Worm (Caenorhabditis elegans) whole organism, L4 larva: ENCODE data around the gene hil-6.

Source experiments
- F10B5.3 ChIP-seq: sonication (generic microtip); optimal IDR thresholded peaks from 2 replicates; lab custom pipeline; 2016; ENCODE audit warnings: mild to moderate bottlenecking, missing genetic modification characterization, missing compliant biosample characterization
- F37D6.2 ChIP-seq: sonication (generic microtip); optimal IDR thresholded peaks from 2 replicates; lab custom pipeline; 2016; ENCODE audit warnings: mild to moderate bottlenecking, missing genetic modification characterization, missing compliant biosample characterization
- F44E2.7 ChIP-seq: fragments of 200-800 bp; sonication (Bioruptor generic); IDR thresholded peaks from 2 replicates; pipeline ENCODE4 v2.1.2; 2022; ENCODE audit warnings: missing genetic modification characterization, missing compliant biosample characterization
- F49E8.2 ChIP-seq: sonication (generic microtip); optimal IDR thresholded peaks from 2 replicates; lab custom pipeline; 2016; ENCODE audit warnings: missing compliant biosample characterization, mild to moderate bottlenecking, missing genetic modification characterization, borderline replicate concordance
- T20F7.1 ChIP-seq: fragments of 200-800 bp; sonication (Bioruptor generic); optimal IDR thresholded peaks from 2 replicates; lab custom pipeline; 2018; ENCODE audit warnings: mild to moderate bottlenecking, missing genetic modification characterization, missing compliant biosample characterization
- Y5F2A.4 ChIP-seq: fragments of 200-800 bp; sonication (Bioruptor generic); optimal IDR thresholded peaks from 2 replicates; lab custom pipeline; 2018; ENCODE audit warnings: mild to moderate bottlenecking, missing genetic modification characterization, missing compliant biosample characterization
- ZK546.5 ChIP-seq, 2 experiments: sonication (generic microtip); optimal IDR thresholded peaks; 2 replicates each; lab custom pipeline; 2017; ENCODE audit warnings: missing biosample characterization in 2 of 2, missing genetic modification characterization in 2 of 2
- aha-1 ChIP-seq: fragments of 150-350 bp; peaks from one replicate; lab custom pipeline; 2014; ENCODE audit warnings: missing biosample characterization, missing genetic modification characterization
- ceh-62 ChIP-seq: sonication (generic microtip); optimal IDR thresholded peaks from 2 replicates; lab custom pipeline; 2017; ENCODE audit warnings: missing biosample characterization, missing genetic modification characterization
- daf-16 ChIP-seq, 3 experiments: sonication (generic microtip); optimal IDR thresholded peaks; 2 replicates each; lab custom pipeline; 2016 to 2017; ENCODE audit warnings: missing genetic modification characterization in 3 of 3, missing genetic modification reagents in 3 of 3, mild to moderate bottlenecking in 2 of 3, missing compliant biosample characterization in 2 of 3, missing biosample characterization in 1 of 3, moderate library complexity in 1 of 3
- dmd-6 ChIP-seq: fragments of 200-800 bp; sonication (Bioruptor generic); IDR thresholded peaks from 2 replicates; pipeline ENCODE4 v1.3.6; 2022; ENCODE audit warnings: missing genetic modification reagents, missing genetic modification characterization, missing compliant biosample characterization
- dmd-8 ChIP-seq: fragments of 200-800 bp; sonication (Bioruptor generic); IDR thresholded peaks from 2 replicates; pipeline ENCODE4 v1.3.6; 2022; ENCODE audit warnings: missing genetic modification characterization, missing compliant biosample characterization
- dpl-1 ChIP-seq: fragments of 150-350 bp; optimal IDR thresholded peaks from 2 replicates; lab custom pipeline; 2014; ENCODE audit warnings: missing biosample characterization, missing genetic modification reagents, missing genetic modification characterization
- dve-1 ChIP-seq: sonication (generic microtip); optimal IDR thresholded peaks from 2 replicates; lab custom pipeline; 2017; ENCODE audit warnings: antibody characterized with exemption, mild to moderate bottlenecking, missing genetic modification characterization, missing compliant biosample characterization; ENCODE audit not compliant: insufficient read depth
- hlh-11 ChIP-seq: fragments of 200-800 bp; sonication (Bioruptor generic); optimal IDR thresholded peaks from 2 replicates; lab custom pipeline; 2018; ENCODE audit warnings: mild to moderate bottlenecking, missing genetic modification characterization, missing compliant biosample characterization
- hlh-30 ChIP-seq: sonication (generic microtip); optimal IDR thresholded peaks from 2 replicates; lab custom pipeline; 2017; ENCODE audit warnings: antibody characterized with exemption, mild to moderate bottlenecking, missing genetic modification characterization, missing compliant biosample characterization; ENCODE audit not compliant: insufficient read depth
- jun-1 ChIP-seq: fragments of 150-350 bp; optimal IDR thresholded peaks from 2 replicates; lab custom pipeline; 2014; ENCODE audit warnings: missing biosample characterization, missing genetic modification reagents, missing genetic modification characterization
- lin-1 ChIP-seq: fragments of 200-800 bp; sonication (Bioruptor generic); IDR thresholded peaks from 2 replicates; pipeline ENCODE4 v1.3.6; 2022; ENCODE audit warnings: missing genetic modification reagents, missing genetic modification characterization, missing compliant biosample characterization
- lin-15B ChIP-seq: fragments of 150-350 bp; sonication (generic microtip); optimal IDR thresholded peaks from 3 replicates; lab custom pipeline; 2014; ENCODE audit warnings: missing biosample characterization, missing genetic modification characterization
- lir-3 ChIP-seq: sonication (generic microtip); optimal IDR thresholded peaks from 2 replicates; lab custom pipeline; 2016; ENCODE audit warnings: mild to moderate bottlenecking, missing genetic modification characterization, missing compliant biosample characterization
- madf-9 ChIP-seq: fragments of 200-800 bp; sonication (Bioruptor generic); conservative IDR thresholded peaks from 2 replicates; pipeline ENCODE4 v1.3.6; 2022; ENCODE audit warnings: missing genetic modification reagents, missing genetic modification characterization, missing compliant biosample characterization
- mxl-3 ChIP-seq: fragments of 200-800 bp; sonication (Bioruptor generic); optimal IDR thresholded peaks from 2 replicates; lab custom pipeline; 2018; ENCODE audit warnings: mild to moderate bottlenecking, missing genetic modification characterization, missing compliant biosample characterization
- nhr-102 ChIP-seq: sonication (generic microtip); optimal IDR thresholded peaks from 2 replicates; lab custom pipeline; 2016; ENCODE audit warnings: mild to moderate bottlenecking, missing genetic modification characterization, moderate library complexity, missing compliant biosample characterization
- nhr-111 ChIP-seq: fragments of 200-800 bp; sonication (Bioruptor generic); optimal IDR thresholded peaks from 2 replicates; lab custom pipeline; 2018; ENCODE audit warnings: mild to moderate bottlenecking, missing genetic modification characterization, missing compliant biosample characterization
- nhr-25 ChIP-seq: sonication (generic microtip); optimal IDR thresholded peaks from 2 replicates; lab custom pipeline; 2017; ENCODE audit warnings: missing genetic modification characterization, mild to moderate bottlenecking, missing compliant biosample characterization, antibody characterized with exemption, moderate library complexity, borderline replicate concordance; ENCODE audit not compliant: insufficient read depth
- nhr-28 ChIP-seq: fragments of 150-350 bp; optimal IDR thresholded peaks from 2 replicates; lab custom pipeline; 2014; ENCODE audit warnings: missing biosample characterization, missing genetic modification characterization
- nhr-77 ChIP-seq: fragments of 150-350 bp; optimal IDR thresholded peaks from 2 replicates; lab custom pipeline; 2014; ENCODE audit warnings: missing biosample characterization, missing genetic modification characterization
- pha-4 ChIP-seq, 2 experiments: fragments of 150-350 bp in 1 of 2; fragments of 200-800 bp in 1 of 2; sonication (Bioruptor generic) in 1 of 2; IDR thresholded peaks in 1 of 2; optimal IDR thresholded peaks in 1 of 2; 2 replicates each; pipeline versions ENCODE4 v1.3.6 to Lab custom; 2014 to 2022; ENCODE audit warnings: missing genetic modification characterization in 2 of 2, missing genetic modification reagents in 2 of 2, missing biosample characterization in 1 of 2, missing compliant biosample characterization in 1 of 2
- php-3 ChIP-seq: fragments of 200-800 bp; sonication (Bioruptor generic); IDR thresholded peaks from 2 replicates; pipeline ENCODE4 v1.3.6; 2022; ENCODE audit warnings: missing genetic modification reagents, missing genetic modification characterization, missing compliant biosample characterization
- pqm-1 ChIP-seq: sonication (generic microtip); optimal IDR thresholded peaks from 2 replicates; lab custom pipeline; 2017; ENCODE audit warnings: missing biosample characterization, missing genetic modification characterization
- spr-1 ChIP-seq: sonication (generic microtip); optimal IDR thresholded peaks from 2 replicates; lab custom pipeline; 2016; ENCODE audit warnings: mild to moderate bottlenecking, missing genetic modification characterization, missing compliant biosample characterization
- tra-1 ChIP-seq: fragments of 200-800 bp; sonication (Bioruptor generic); IDR thresholded peaks from 2 replicates; pipeline ENCODE4 v1.3.6; 2022; ENCODE audit warnings: missing genetic modification reagents, missing genetic modification characterization, missing compliant biosample characterization
- unc-62 ChIP-seq, 3 experiments: fragments of 150-350 bp in 1 of 3; sonication (generic microtip); optimal IDR thresholded peaks in 2 of 3; peaks in 1 of 3; 1 replicate in 1 of 3; 2 replicates in 2 of 3; lab custom pipeline; 2014 to 2017; ENCODE audit warnings: missing biosample characterization in 3 of 3, missing genetic modification characterization in 3 of 3, missing genetic modification reagents in 3 of 3, missing genotype in 1 of 3
- vab-7 ChIP-seq: fragments of 200-800 bp; sonication (Bioruptor generic); IDR thresholded peaks from 2 replicates; pipeline ENCODE4 v1.3.6; 2022; ENCODE audit warnings: missing genetic modification reagents, missing genetic modification characterization, missing compliant biosample characterization
- ztf-11 ChIP-seq: fragments of 150-350 bp; optimal IDR thresholded peaks from 2 replicates; lab custom pipeline; 2014; ENCODE audit warnings: missing biosample characterization, missing genetic modification characterization

hil-6 gene

DNA sequence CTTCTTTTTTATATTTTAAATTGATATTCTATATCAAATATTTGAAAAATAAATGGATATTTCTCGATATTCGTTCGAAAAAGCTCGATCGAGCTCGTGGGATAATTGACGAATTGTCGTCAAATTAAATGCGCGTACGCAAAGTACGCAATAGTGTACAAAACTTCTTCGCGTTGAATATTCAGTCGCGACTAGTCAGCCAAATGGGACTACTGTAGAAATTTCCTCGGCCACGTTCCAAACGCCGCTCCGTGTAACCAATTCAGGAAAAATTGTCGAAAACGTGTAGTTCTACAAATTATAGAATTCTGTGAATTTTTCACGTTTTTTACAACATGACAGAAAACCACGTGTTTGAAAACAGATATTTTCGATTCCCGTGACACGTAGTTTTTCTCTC is 22.9 kb downstream of the hil-6 start (continued):
- TF ChIP-seq lin-1 (GFP tag; lab: Robert Waterston, UW) (no peak), F37D6.2 (tag; lab: Kevin White, UChicago) (no peak), aha-1 (no peak), ztf-11 (tag; lab: Kevin White, UChicago) (no peak), lir-3 (tag; lab: Kevin White, UChicago) (no peak), ceh-62 (tag; lab: Kevin White, UChicago) (no peak), F49E8.2 (no peak), jun-1 (tag; lab: Kevin White, UChicago) (no peak)
- TF ChIP-seq, all 104 proteins: peak for 27

DNA sequence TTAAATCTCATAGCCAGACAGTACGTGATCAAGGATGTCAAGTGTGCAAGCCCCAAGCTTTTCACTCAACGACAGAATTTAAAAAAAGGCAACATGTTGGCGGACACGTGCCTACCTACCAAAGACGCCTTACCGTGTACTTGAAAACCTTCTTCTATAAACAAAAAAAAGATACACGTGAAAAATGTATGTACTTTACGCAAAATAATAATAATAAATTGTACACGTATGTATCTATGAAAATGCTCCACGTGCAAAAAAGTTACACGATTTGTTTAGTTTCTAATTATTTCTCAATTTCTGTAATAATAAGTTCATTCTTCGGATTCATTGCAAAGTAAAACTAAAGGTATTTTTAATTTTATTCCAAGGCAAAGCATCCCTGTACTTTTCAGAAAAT is 26.7 kb downstream of the hil-6 start, which contains the start of gene cysl-4:
Gene cysl-4, plus strand, starts transcription at position 301 of the 400 bp plus-strand sequence.
- no peak for TF ChIP-seq tra-1 (GFP tag; lab: Robert Waterston, UW)
- peak in 1 of 2 experiments; percentile 16 for TF ChIP-seq unc-62 (GFP tag; optimal IDR thresholded peaks at IDR 0.05 in 1 of 2; lab: Kevin White, UChicago)
- TF ChIP-seq unc-62 (tag; optimal IDR thresholded peaks at IDR 0.05; lab: Kevin White, UChicago): no peak
- TF ChIP-seq, all 104 proteins: peak for 1

DNA sequence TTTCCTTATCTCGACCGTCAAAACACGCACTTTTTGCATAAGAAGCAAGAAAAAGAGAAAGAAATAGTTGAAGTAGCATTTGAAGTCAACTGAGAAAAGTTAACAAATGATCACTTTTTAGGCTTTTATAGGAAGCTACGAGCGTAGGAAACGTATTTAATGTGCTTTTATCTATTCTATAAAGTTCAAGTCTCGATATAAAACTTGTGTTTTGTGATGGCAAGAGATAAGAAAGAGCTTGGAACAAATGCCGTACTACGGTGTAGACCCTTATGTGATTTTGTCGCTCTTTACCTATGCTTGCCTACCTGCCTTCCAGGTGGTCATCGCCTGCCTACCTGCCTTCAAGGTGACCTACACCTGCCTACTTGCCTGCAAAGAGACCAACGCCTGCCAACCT is 27.1 kb downstream of the hil-6 start, which contains the start of gene clec-206:
Gene clec-206, minus strand, starts transcription at position 101 of the 400 bp plus-strand sequence.
- no peak for TF ChIP-seq ZK546.5 (tag; optimal IDR thresholded peaks at IDR 0.05; lab: Kevin White, UChicago)
- TF ChIP-seq F10B5.3 (tag; lab: Kevin White, UChicago): no peak
- TF ChIP-seq dmd-6 (GFP tag; lab: Robert Waterston, UW): no peak
- TF ChIP-seq nhr-77 (tag; lab: Kevin White, UChicago): no peak
- TF ChIP-seq php-3: no peak
- TF ChIP-seq hlh-30 (tag; lab: Kevin White, UChicago): no peak
- no peak for TF ChIP-seq lin-15B (tag; lab: Kevin White, UChicago)
- TF ChIP-seq vab-7: no peak
- no peak for TF ChIP-seq nhr-102 (tag; lab: Kevin White, UChicago)
- TF ChIP-seq nhr-25 (tag; lab: Kevin White, UChicago): no peak
- TF ChIP-seq dmd-8 (GFP tag; lab: Robert Waterston, UW): no peak
- TF ChIP-seq madf-9 (GFP tag; lab: Robert Waterston, UW): no peak
- TF ChIP-seq spr-1 (tag; lab: Kevin White, UChicago): no peak
- TF ChIP-seq unc-62 (GFP tag; optimal IDR thresholded peaks at IDR 0.05 in 1 of 2; lab: Kevin White, UChicago): no peak
- no peak for TF ChIP-seq unc-62 (tag; optimal IDR thresholded peaks at IDR 0.05; lab: Kevin White, UChicago)
- TF ChIP-seq, all 104 proteins: peak for 0

DNA sequence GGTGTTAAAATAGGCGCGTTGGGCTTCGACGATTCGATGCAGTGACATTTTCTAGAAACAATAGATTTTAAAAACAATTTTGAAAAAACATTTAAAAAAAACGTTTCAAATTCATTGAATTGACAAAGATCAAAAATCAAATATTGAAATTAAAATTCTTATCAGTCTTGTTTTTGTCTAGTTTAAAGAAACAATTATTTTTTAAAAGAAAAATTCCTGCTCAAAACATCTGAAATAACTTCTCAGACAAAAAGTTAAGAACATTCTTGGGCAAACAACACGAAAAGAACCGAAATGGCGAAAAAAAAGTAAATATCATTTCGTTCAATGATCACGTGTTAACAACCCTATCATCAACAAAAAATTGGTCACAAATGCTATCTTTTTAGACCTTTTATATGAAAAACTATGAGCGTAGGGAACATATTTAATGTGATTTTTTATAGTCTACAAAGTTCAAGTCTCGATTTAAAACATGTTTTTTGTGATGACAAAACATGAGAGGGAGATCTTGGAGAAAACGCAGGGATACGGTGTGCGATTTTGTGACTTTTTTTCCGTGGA is 31.7 kb downstream of the hil-6 start, which contains the start of gene alh-5:
Gene alh-5, minus strand, starts transcription at position 51 of the 564 bp plus-strand sequence.
- no peak for TF ChIP-seq daf-16 (GFP tag; optimal IDR thresholded peaks at IDR 0.05; lab: Kevin White, UChicago)
- TF ChIP-seq daf-16 (tag; optimal IDR thresholded peaks at IDR 0.05; lab: Kevin White, UChicago): peak; percentile 86
- TF ChIP-seq hlh-30 (tag; lab: Kevin White, UChicago): peak; percentile 68
- no peak for TF ChIP-seq pha-4 (GFP tag; IDR thresholded peaks at IDR 0.05; lab: Robert Waterston, UW)
- TF ChIP-seq pha-4 (tag; optimal IDR thresholded peaks at IDR 0.05; lab: Kevin White, UChicago): no peak
- no peak for TF ChIP-seq nhr-111 (GFP tag; lab: Kevin White, UChicago)
- no peak for TF ChIP-seq dpl-1 (GFP tag; lab: Kevin White, UChicago)
- no peak for TF ChIP-seq Y5F2A.4
- peak; percentile 31 for TF ChIP-seq hlh-11 (tag; lab: Kevin White, UChicago)
- no peak for TF ChIP-seq F44E2.7
- TF ChIP-seq T20F7.1 (GFP tag; lab: Kevin White, UChicago): no peak
- peak; percentile 55 for TF ChIP-seq nhr-77 (tag; lab: Kevin White, UChicago)
- TF ChIP-seq F37D6.2 (tag; lab: Kevin White, UChicago): no peak
- TF ChIP-seq lir-3 (tag; lab: Kevin White, UChicago): no peak
- peak; percentile 40 for TF ChIP-seq aha-1
- TF ChIP-seq nhr-28 (tag; lab: Kevin White, UChicago): peak; percentile 99
- TF ChIP-seq mxl-3: no peak
- TF ChIP-seq pqm-1: peak; percentile 5
- TF ChIP-seq dve-1 (tag; lab: Kevin White, UChicago): peak; percentile 58
- TF ChIP-seq dmd-6 (GFP tag; lab: Robert Waterston, UW): peak; percentile 35; the same call in 1 of the 2 replicates
